Fruit fly (Drosophila melanogaster) Kc167 (cell line): Measurements from ENCODE around the gene ppl.

Experiments
- Myc ChIP-seq: fragments of >200 bp; optimal IDR thresholded peaks from 2 replicates; lab custom pipeline; 2017; ENCODE audit warnings: missing external identifiers
- Sin3A ChIP-seq: fragments of >200 bp; optimal IDR thresholded peaks from 2 replicates; lab custom pipeline; 2018; ENCODE audit warnings: missing external identifiers
- h ChIP-seq: fragments of >200 bp; optimal IDR thresholded peaks from 3 replicates; lab custom pipeline; 2018; ENCODE audit warnings: missing external identifiers
- insv ChIP-seq: fragments of >200 bp; optimal IDR thresholded peaks from 3 replicates; lab custom pipeline; 2018; ENCODE audit warnings: missing external identifiers
- psq ChIP-seq: fragments of >200 bp; optimal IDR thresholded peaks from 2 replicates; lab custom pipeline; 2017; ENCODE audit warnings: missing external identifiers
- ttk ChIP-seq: sonication (Bioruptor generic); optimal IDR thresholded peaks from 2 replicates; lab custom pipeline; 2017; ENCODE audit warnings: missing external identifiers

Gene ppl

dm6 chr3L:21262426-21262825 lies 18.9 kb downstream of the ppl start:
- TF ChIP-seq h (lab: Kevin White, UChicago) (no peak), psq (lab: Kevin White, UChicago) (no peak), Myc (lab: Kevin White, UChicago) (no peak), insv (lab: Kevin White, UChicago) (no peak), Sin3A (lab: Kevin White, UChicago) (no peak), ttk (lab: Kevin White, UChicago) (no peak)

DNA sequence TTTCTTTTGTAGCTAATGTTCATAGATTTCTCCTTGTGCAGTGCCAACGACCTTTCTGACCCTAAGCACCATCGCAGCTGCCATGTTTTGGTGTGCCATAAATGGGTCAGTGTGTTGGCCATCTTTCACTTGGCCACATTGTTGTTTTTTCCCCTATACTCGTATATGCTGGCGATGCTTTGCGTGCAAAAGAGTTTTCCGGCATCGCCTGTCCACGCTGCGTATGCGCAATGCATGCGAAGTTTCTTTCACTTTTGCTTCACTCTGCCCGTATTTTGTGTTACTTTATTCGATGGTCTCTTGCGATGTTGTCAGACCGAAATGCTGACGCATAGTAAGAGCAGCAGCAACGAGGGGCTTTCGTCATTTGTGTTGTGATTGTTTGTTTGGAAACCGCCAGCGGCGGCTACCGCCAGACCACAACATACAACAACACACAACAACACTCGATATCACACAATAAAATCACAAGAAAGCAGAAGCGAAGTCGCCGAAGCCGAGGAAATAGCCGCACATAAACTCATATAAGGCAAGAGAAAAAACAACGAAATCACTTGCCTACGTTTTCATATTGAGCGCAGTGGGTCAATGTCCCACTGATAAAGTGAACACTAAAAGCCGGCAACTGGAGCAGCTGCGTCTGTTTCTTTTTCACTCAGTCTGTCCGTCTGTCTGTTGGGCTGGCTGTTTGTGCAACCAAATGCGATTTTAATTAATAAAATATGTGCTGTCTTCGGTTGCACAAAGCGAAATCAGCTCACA lies 19.7 kb downstream of the ppl start:
- no peak for TF ChIP-seq psq (lab: Kevin White, UChicago)
- TF ChIP-seq h (lab: Kevin White, UChicago), result no peak
- TF ChIP-seq Myc (lab: Kevin White, UChicago), result no peak
- no peak for TF ChIP-seq ttk (lab: Kevin White, UChicago)
- no peak for TF ChIP-seq insv (lab: Kevin White, UChicago)
- no peak for TF ChIP-seq Sin3A (lab: Kevin White, UChicago)

DNA sequence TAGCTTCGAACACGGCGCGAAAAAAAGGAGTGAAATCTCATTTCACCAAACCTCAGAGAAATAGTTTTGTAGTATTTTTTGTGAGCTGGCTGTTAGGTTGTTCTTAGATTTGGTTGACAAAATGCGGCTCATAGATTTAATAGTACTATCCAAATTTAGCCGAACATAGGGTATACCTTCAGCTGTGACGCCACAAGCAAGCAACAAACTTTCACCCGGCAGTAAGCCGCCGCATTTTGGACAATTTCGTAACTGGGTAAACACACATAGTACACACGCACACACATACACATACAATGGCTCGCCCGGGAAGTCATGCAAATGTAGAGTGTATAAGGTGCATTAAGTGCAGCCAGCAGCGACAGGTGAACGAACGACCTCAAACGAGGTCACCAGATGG lies 22.0 kb downstream of the ppl start:
- TF ChIP-seq h (lab: Kevin White, UChicago), result no peak
- no peak for TF ChIP-seq Myc (lab: Kevin White, UChicago)
- TF ChIP-seq insv (lab: Kevin White, UChicago), result no peak
- TF ChIP-seq psq (lab: Kevin White, UChicago), result no peak
- no peak for TF ChIP-seq ttk (lab: Kevin White, UChicago)
- no peak for TF ChIP-seq Sin3A (lab: Kevin White, UChicago)

- TF ChIP-seq ttk (lab: Kevin White, UChicago) (no peak), insv (lab: Kevin White, UChicago) (no peak), h (lab: Kevin White, UChicago) (no peak), psq (lab: Kevin White, UChicago) (no peak), Myc (lab: Kevin White, UChicago) (no peak), Sin3A (lab: Kevin White, UChicago) (no peak)
These were observed 23.6 kb downstream of the ppl start, which contains the start of gene CG43218 for dm6 chr3L:21257731-21258130. Gene CG43218 (plus strand): TSS chr3L:21258020.

dm6 chr3L:21256062-21257023 lies 25.0 kb downstream of the ppl start:
- TF ChIP-seq insv (lab: Kevin White, UChicago) (no peak), Sin3A (lab: Kevin White, UChicago) (no peak), psq (lab: Kevin White, UChicago) (no peak)

DNA sequence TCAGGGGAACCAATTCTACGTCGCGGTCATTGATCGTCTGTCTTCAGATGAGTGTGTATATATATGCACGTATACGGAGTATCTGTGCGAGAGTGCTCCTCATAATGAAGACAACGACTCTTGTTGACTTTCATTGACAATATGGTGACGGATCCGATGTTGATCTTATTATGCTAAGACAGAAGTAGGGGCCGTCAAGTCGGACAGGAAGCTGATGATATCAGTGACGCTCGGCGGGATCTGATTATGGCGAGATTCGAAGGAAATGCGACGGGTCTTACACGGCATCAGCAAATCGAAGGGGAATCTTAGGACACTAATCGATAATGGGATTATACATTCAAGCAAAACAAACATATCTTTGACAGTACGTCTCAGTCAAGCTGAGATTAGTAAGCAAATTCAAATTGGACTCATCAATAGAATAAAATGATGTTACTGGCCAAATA lies 26.8 kb downstream of the ppl start:
- no peak for TF ChIP-seq ttk (lab: Kevin White, UChicago)
- TF ChIP-seq Sin3A (lab: Kevin White, UChicago), result no peak
- no peak for TF ChIP-seq psq (lab: Kevin White, UChicago)
- TF ChIP-seq h (lab: Kevin White, UChicago), result no peak

DNA sequence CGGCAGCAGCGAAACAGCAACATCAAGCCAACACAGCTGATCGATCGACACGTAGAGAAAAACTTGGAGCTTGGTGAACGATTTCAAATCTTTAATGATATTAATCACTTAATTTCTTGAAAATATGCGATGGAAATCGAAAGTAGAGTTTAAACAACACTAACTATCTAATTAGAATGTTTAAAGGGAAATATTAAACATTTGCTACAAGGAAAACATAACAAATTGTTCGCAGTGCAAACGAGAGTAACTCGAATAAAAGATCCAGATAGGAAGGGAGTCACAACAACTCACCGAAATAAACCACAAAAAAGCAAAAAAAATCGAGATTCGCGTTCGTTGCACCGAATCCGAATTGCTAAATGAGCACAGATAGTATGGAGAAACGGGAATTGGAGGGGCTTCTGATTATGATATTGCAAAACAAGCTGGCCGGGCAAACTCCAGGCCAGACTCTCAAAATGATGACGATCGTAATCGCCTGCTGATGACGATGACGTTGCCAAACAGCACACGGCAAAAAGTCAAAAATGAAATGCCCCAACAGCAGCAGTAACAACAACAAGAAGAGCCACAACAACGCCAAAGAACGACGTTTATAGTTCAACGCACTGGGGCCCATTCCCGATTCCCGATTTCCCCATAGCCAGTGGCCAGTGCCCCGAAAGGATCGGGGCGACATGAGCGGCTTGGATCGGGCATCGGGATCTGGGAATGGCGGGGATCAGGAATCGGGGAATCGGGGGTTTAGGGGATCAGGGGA lies 27.4 kb downstream of the ppl start:
- TF ChIP-seq Sin3A (lab: Kevin White, UChicago), result no peak
- no peak for TF ChIP-seq Myc (lab: Kevin White, UChicago)
- TF ChIP-seq h (lab: Kevin White, UChicago), result no peak
- TF ChIP-seq psq (lab: Kevin White, UChicago), result no peak
- TF ChIP-seq insv (lab: Kevin White, UChicago), result no peak
- no peak for TF ChIP-seq ttk (lab: Kevin White, UChicago)

- TF ChIP-seq h (lab: Kevin White, UChicago), result no peak
- no peak for TF ChIP-seq ttk (lab: Kevin White, UChicago)
- no peak for TF ChIP-seq Myc (lab: Kevin White, UChicago)
- TF ChIP-seq psq (lab: Kevin White, UChicago), result no peak
- TF ChIP-seq Sin3A (lab: Kevin White, UChicago), result no peak
- TF ChIP-seq insv (lab: Kevin White, UChicago), result no peak
These were observed 28.2 kb downstream of the ppl start for dm6 chr3L:21252932-21253760.

dm6 chr3L:21252525-21252924 lies 28.8 kb downstream of the ppl start:
- no peak for TF ChIP-seq ttk (lab: Kevin White, UChicago)
- no peak for TF ChIP-seq psq (lab: Kevin White, UChicago)
- TF ChIP-seq h (lab: Kevin White, UChicago), result no peak
- no peak for TF ChIP-seq insv (lab: Kevin White, UChicago)
- TF ChIP-seq Sin3A (lab: Kevin White, UChicago), result no peak
- no peak for TF ChIP-seq Myc (lab: Kevin White, UChicago)

DNA sequence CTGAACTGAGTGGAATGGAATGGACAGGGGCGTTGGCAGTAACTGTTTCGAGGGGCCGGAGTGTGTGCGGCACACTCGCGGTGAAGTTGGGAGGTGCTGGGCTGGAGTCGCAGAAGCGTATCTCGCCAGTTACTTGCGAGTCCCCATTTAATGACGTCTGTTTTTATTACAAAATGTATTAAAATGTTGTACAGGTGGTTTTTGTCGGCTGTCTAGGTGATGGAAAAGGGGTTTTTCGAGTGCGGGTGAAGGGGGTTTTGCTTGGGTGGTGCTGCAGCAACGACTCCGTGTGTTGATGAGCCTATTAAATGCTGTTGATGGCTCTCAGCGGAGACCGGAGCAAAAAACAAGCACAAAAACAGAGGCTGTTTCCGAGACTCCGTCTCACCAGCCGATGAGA lies 29.9 kb downstream of the ppl start:
- TF ChIP-seq insv (lab: Kevin White, UChicago), result no peak
- TF ChIP-seq psq (lab: Kevin White, UChicago), result no peak
- no peak for TF ChIP-seq h (lab: Kevin White, UChicago)
- no peak for TF ChIP-seq Myc (lab: Kevin White, UChicago)
- TF ChIP-seq ttk (lab: Kevin White, UChicago), result no peak
- no peak for TF ChIP-seq Sin3A (lab: Kevin White, UChicago)
